Worm (Caenorhabditis elegans) whole organism, L4 larva: ENCODE results near the gene Y37H2A.14.

Source experiments
- F10B5.3 ChIP-seq: sonication (generic microtip); optimal IDR thresholded peaks from 2 replicates; lab custom pipeline; 2016; ENCODE audit warnings: mild to moderate bottlenecking, missing genetic modification characterization, missing compliant biosample characterization
- F49E8.2 ChIP-seq: sonication (generic microtip); optimal IDR thresholded peaks from 2 replicates; lab custom pipeline; 2016; ENCODE audit warnings: missing compliant biosample characterization, mild to moderate bottlenecking, missing genetic modification characterization, borderline replicate concordance
- T20F7.1 ChIP-seq: fragments of 200-800 bp; sonication (Bioruptor generic); optimal IDR thresholded peaks from 2 replicates; lab custom pipeline; 2018; ENCODE audit warnings: mild to moderate bottlenecking, missing genetic modification characterization, missing compliant biosample characterization
- ZK546.5 ChIP-seq, 2 experiments: sonication (generic microtip); optimal IDR thresholded peaks; 2 replicates each; lab custom pipeline; 2017; ENCODE audit warnings: missing biosample characterization in 2 of 2, missing genetic modification characterization in 2 of 2
- aha-1 ChIP-seq: fragments of 150-350 bp; peaks from one replicate; lab custom pipeline; 2014; ENCODE audit warnings: missing biosample characterization, missing genetic modification characterization
- ceh-32 ChIP-seq: sonication (generic microtip); optimal IDR thresholded peaks from 2 replicates; lab custom pipeline; 2016; ENCODE audit warnings: mild to moderate bottlenecking, missing genetic modification characterization, missing compliant biosample characterization; ENCODE audit not compliant: poor library complexity
- ces-1 ChIP-seq: fragments of 150-350 bp; sonication (generic microtip); optimal IDR thresholded peaks from 4 replicates; lab custom pipeline; 2014; ENCODE audit warnings: missing biosample characterization, missing genetic modification reagents, missing genetic modification characterization
- daf-12 ChIP-seq: fragments of 150-350 bp; optimal IDR thresholded peaks from 2 replicates; lab custom pipeline; 2014; ENCODE audit warnings: missing biosample characterization, missing genetic modification reagents, missing genetic modification characterization
- daf-16 ChIP-seq, 3 experiments: sonication (generic microtip); optimal IDR thresholded peaks; 2 replicates each; lab custom pipeline; 2016 to 2017; ENCODE audit warnings: missing genetic modification characterization in 3 of 3, missing genetic modification reagents in 3 of 3, mild to moderate bottlenecking in 2 of 3, missing compliant biosample characterization in 2 of 3, missing biosample characterization in 1 of 3, moderate library complexity in 1 of 3
- dmd-6 ChIP-seq: fragments of 200-800 bp; sonication (Bioruptor generic); IDR thresholded peaks from 2 replicates; pipeline ENCODE4 v1.3.6; 2022; ENCODE audit warnings: missing genetic modification reagents, missing genetic modification characterization, missing compliant biosample characterization
- duxl-1 ChIP-seq: sonication (generic microtip); optimal IDR thresholded peaks from 2 replicates; lab custom pipeline; 2016; ENCODE audit warnings: mild to moderate bottlenecking, missing genetic modification characterization, moderate library complexity, missing compliant biosample characterization; ENCODE audit not compliant: poor library complexity
- dve-1 ChIP-seq: sonication (generic microtip); optimal IDR thresholded peaks from 2 replicates; lab custom pipeline; 2017; ENCODE audit warnings: antibody characterized with exemption, mild to moderate bottlenecking, missing genetic modification characterization, missing compliant biosample characterization; ENCODE audit not compliant: insufficient read depth
- egl-27 ChIP-seq: sonication (generic microtip); optimal IDR thresholded peaks from 3 replicates; lab custom pipeline; 2017; ENCODE audit warnings: missing biosample characterization, missing genetic modification reagents, missing genetic modification characterization
- egl-43 ChIP-seq: fragments of 200-800 bp; sonication (Bioruptor generic); IDR thresholded peaks from 2 replicates; pipeline ENCODE4 v1.3.6; 2022; ENCODE audit warnings: missing genetic modification reagents, missing genetic modification characterization, missing compliant biosample characterization
- fos-1 ChIP-seq: fragments of 150-350 bp; optimal IDR thresholded peaks from 2 replicates; lab custom pipeline; 2014; ENCODE audit warnings: missing biosample characterization, missing genetic modification characterization
- hlh-30 ChIP-seq: sonication (generic microtip); optimal IDR thresholded peaks from 2 replicates; lab custom pipeline; 2017; ENCODE audit warnings: antibody characterized with exemption, mild to moderate bottlenecking, missing genetic modification characterization, missing compliant biosample characterization; ENCODE audit not compliant: insufficient read depth
- lim-7 ChIP-seq: fragments of 200-800 bp; sonication (Bioruptor generic); IDR thresholded peaks from 2 replicates; pipeline ENCODE4 v1.3.6; 2022; ENCODE audit warnings: missing genetic modification characterization, missing compliant biosample characterization
- lin-38 ChIP-seq: fragments of 200-800 bp; sonication (Bioruptor generic); IDR thresholded peaks from 2 replicates; pipeline ENCODE4 v1.3.6; 2022; ENCODE audit warnings: missing genetic modification reagents, missing genetic modification characterization, missing compliant biosample characterization
- lin-39 ChIP-seq: fragments of 150-350 bp; optimal IDR thresholded peaks from 2 replicates; lab custom pipeline; 2014; ENCODE audit warnings: missing biosample characterization, missing genetic modification reagents, missing genetic modification characterization
- lir-3 ChIP-seq: sonication (generic microtip); optimal IDR thresholded peaks from 2 replicates; lab custom pipeline; 2016; ENCODE audit warnings: mild to moderate bottlenecking, missing genetic modification characterization, missing compliant biosample characterization
- mes-2 ChIP-seq: sonication (generic microtip); optimal IDR thresholded peaks from 2 replicates; lab custom pipeline; 2016; ENCODE audit warnings: missing genotype, mild to moderate bottlenecking, missing genetic modification characterization, missing compliant biosample characterization; ENCODE audit not compliant: poor library complexity, severe bottlenecking
- mxl-3 ChIP-seq: fragments of 200-800 bp; sonication (Bioruptor generic); optimal IDR thresholded peaks from 2 replicates; lab custom pipeline; 2018; ENCODE audit warnings: mild to moderate bottlenecking, missing genetic modification characterization, missing compliant biosample characterization
- nhr-10 ChIP-seq: fragments of 150-350 bp; optimal IDR thresholded peaks from 2 replicates; lab custom pipeline; 2014; ENCODE audit warnings: missing biosample characterization, missing genetic modification characterization
- nhr-11 ChIP-seq: fragments of 150-350 bp; optimal IDR thresholded peaks from 2 replicates; lab custom pipeline; 2014; ENCODE audit warnings: missing biosample characterization, missing genetic modification characterization
- nhr-28 ChIP-seq: fragments of 150-350 bp; optimal IDR thresholded peaks from 2 replicates; lab custom pipeline; 2014; ENCODE audit warnings: missing biosample characterization, missing genetic modification characterization
- nhr-76 ChIP-seq: fragments of 150-350 bp; optimal IDR thresholded peaks from 2 replicates; lab custom pipeline; 2014; ENCODE audit warnings: missing biosample characterization, missing genetic modification characterization
- nhr-77 ChIP-seq: fragments of 150-350 bp; optimal IDR thresholded peaks from 2 replicates; lab custom pipeline; 2014; ENCODE audit warnings: missing biosample characterization, missing genetic modification characterization
- php-3 ChIP-seq: fragments of 200-800 bp; sonication (Bioruptor generic); IDR thresholded peaks from 2 replicates; pipeline ENCODE4 v1.3.6; 2022; ENCODE audit warnings: missing genetic modification reagents, missing genetic modification characterization, missing compliant biosample characterization
- rbr-2 ChIP-seq: sonication (generic microtip); optimal IDR thresholded peaks from 2 replicates; lab custom pipeline; 2016; ENCODE audit warnings: missing genotype, missing genetic modification characterization, missing compliant biosample characterization
- skn-1 ChIP-seq: fragments of 150-350 bp; optimal IDR thresholded peaks from 2 replicates; lab custom pipeline; 2014; ENCODE audit warnings: missing biosample characterization, missing genetic modification characterization
- spr-1 ChIP-seq: sonication (generic microtip); optimal IDR thresholded peaks from 2 replicates; lab custom pipeline; 2016; ENCODE audit warnings: mild to moderate bottlenecking, missing genetic modification characterization, missing compliant biosample characterization
- spr-3 ChIP-seq: fragments of 200-800 bp; sonication (Bioruptor generic); optimal IDR thresholded peaks from 2 replicates; lab custom pipeline; 2018; ENCODE audit warnings: mild to moderate bottlenecking, missing genetic modification characterization, missing compliant biosample characterization
- unc-130 ChIP-seq: sonication (generic microtip); optimal IDR thresholded peaks from 2 replicates; lab custom pipeline; 2016; ENCODE audit warnings: missing genetic modification reagents, missing genetic modification characterization, missing compliant biosample characterization
- unc-62 ChIP-seq, 3 experiments: fragments of 150-350 bp in 1 of 3; sonication (generic microtip); optimal IDR thresholded peaks in 2 of 3; peaks in 1 of 3; 1 replicate in 1 of 3; 2 replicates in 2 of 3; lab custom pipeline; 2014 to 2017; ENCODE audit warnings: missing biosample characterization in 3 of 3, missing genetic modification characterization in 3 of 3, missing genetic modification reagents in 3 of 3, missing genotype in 1 of 3
- vab-7 ChIP-seq: fragments of 200-800 bp; sonication (Bioruptor generic); IDR thresholded peaks from 2 replicates; pipeline ENCODE4 v1.3.6; 2022; ENCODE audit warnings: missing genetic modification reagents, missing genetic modification characterization, missing compliant biosample characterization
- zip-11 ChIP-seq: fragments of 200-800 bp; sonication (Bioruptor generic); IDR thresholded peaks from 2 replicates; pipeline ENCODE4 v1.3.6; 2022; ENCODE audit warnings: missing genetic modification characterization, missing compliant biosample characterization
- zip-2 ChIP-seq: fragments of 150-350 bp; optimal IDR thresholded peaks from 2 replicates; lab custom pipeline; 2014; ENCODE audit warnings: missing biosample characterization, missing genetic modification characterization

Gene Y37H2A.14

DNA sequence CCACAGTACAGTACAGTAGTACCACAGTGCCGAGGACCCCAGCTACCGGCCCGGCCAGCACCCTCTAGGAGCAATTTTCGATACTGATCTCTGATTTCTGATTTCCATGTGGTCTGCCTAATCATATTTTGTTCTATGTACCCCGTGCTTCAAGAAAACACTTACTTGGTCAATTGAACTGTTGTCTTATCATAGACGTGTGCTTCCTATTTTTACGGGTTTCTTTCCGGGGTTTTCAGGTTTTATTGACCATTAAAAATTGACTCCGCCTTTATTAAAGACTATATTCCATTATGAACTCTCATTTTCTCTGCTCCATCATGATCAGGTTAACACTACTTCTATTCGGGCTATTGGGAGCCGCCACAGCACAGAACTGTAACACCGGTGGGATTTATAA lies 14.2 kb downstream of the Y37H2A.14 start, which contains the start of gene clec-48:
Gene clec-48 (plus strand): TSS at position 320 of the 400 bp plus-strand sequence.
- TF ChIP-seq daf-16 (GFP tag; optimal IDR thresholded peaks at IDR 0.05; lab: Kevin White, UChicago) (no peak), daf-16 (tag; optimal IDR thresholded peaks at IDR 0.05; lab: Kevin White, UChicago) (peak; percentile 69), F10B5.3 (no peak), rbr-2 (tag; lab: Kevin White, UChicago) (no peak), php-3 (GFP tag; lab: Robert Waterston, UW) (peak; percentile 95), dve-1 (tag; lab: Kevin White, UChicago) (peak; percentile 49), nhr-28 (peak; percentile 41)

DNA sequence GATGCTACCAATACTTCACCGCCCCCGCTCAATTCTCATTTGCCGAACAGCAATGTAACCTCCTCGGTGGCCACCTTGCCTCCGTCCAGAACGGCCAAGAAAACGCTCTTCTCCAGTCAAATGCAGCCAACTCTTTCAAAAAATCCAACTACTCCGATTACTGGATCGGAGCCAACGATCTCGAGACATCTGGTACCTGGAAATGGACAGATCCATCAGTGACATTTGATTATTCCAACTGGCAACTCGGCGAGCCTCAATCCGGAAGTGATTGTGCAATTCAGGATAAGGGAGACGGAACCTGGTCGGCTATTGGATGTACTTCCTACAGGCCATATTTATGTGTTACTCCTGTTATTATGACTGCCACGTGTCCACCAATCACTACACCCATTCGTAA lies 14.6 kb downstream of the Y37H2A.14 start:
- TF ChIP-seq vab-7 (GFP tag; lab: Robert Waterston, UW) (no peak), unc-62 (GFP tag; optimal IDR thresholded peaks at IDR 0.05 in 1 of 2; lab: Kevin White, UChicago) (peak in 1 of 2 experiments; percentile 97), unc-62 (tag; optimal IDR thresholded peaks at IDR 0.05; lab: Kevin White, UChicago) (no peak)

DNA sequence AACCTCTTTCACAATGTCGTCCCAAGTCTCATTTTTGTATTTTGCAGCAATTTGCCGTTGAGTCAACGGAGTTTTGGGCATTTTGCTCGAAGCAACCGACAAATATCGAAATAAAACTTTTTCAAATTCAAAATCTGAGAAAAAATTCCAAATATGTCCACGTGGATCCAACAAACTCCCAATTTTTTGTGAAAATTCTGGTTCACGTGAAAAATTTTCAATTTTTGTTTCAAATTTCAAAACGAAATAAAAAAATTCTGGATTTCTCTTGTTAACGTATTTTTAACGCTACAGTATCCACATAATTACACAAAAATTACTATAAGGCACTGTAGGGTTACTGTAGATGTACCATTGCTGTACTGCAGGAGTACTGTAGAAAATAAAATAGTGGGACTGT lies 17.7 kb downstream of the Y37H2A.14 start, which contains the start of gene C14A6.13:
Gene C14A6.13 (minus strand): TSS at position 101 of the 400 bp plus-strand sequence.
- TF ChIP-seq lin-38 (GFP tag; lab: Robert Waterston, UW), result no peak
- TF ChIP-seq lim-7, result no peak
- TF ChIP-seq spr-1 (tag; lab: Kevin White, UChicago), result no peak
- no peak for TF ChIP-seq skn-1
- no peak for TF ChIP-seq ZK546.5 (tag; optimal IDR thresholded peaks at IDR 0.05; lab: Kevin White, UChicago)
- TF ChIP-seq egl-43 (GFP tag; lab: Robert Waterston, UW), result no peak
- no peak for TF ChIP-seq F10B5.3
- no peak for TF ChIP-seq zip-11 (GFP tag; lab: Robert Waterston, UW)
- TF ChIP-seq zip-2 (tag; lab: Kevin White, UChicago), result no peak
- TF ChIP-seq aha-1 (tag; lab: Kevin White, UChicago), result no peak
- TF ChIP-seq ceh-32, result no peak
- TF ChIP-seq nhr-28, result no peak
- TF ChIP-seq ces-1 (GFP tag; lab: Kevin White, UChicago), result no peak
- TF ChIP-seq lin-39 (tag; lab: Kevin White, UChicago), result no peak
- TF ChIP-seq nhr-10 (tag; lab: Kevin White, UChicago), result no peak
- no peak for TF ChIP-seq hlh-30
- no peak for TF ChIP-seq unc-130
- TF ChIP-seq F49E8.2, result no peak
- no peak for TF ChIP-seq egl-27 (tag; lab: Kevin White, UChicago)
- no peak for TF ChIP-seq nhr-76 (tag; lab: Kevin White, UChicago)

DNA sequence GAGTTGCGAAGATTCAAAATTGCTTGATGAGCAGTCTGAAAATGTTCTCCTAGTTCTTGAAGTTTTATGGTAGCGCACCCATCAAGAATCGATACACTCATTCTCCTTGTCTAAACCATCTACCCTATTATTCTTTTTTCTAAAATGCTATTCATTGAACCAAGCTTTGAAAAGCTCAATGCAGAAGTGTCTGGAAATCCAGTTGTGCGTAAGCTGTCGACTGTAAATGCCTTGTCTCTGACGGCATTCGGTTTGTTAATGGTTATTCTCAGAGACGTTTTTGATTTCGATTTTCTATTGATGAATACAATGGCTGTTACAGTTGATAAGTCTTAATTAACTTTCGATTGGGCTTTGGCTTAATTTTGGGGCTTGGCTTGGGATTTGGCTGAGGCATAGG lies 19.0 kb downstream of the Y37H2A.14 start, which contains the start of gene C14A6.12:
Gene C14A6.12 (minus strand): TSS at position 101 of the 400 bp plus-strand sequence.
- TF ChIP-seq lir-3, result no peak
- TF ChIP-seq mes-2 (tag; lab: Kevin White, UChicago), result no peak
- TF ChIP-seq mxl-3 (GFP tag; lab: Kevin White, UChicago), result no peak
- no peak for TF ChIP-seq spr-1 (tag; lab: Kevin White, UChicago)

- TF ChIP-seq mes-2 (tag; lab: Kevin White, UChicago) (no peak), hlh-30 (no peak), unc-130 (no peak), fos-1 (no peak), nhr-77 (tag; lab: Kevin White, UChicago) (no peak), lin-39 (tag; lab: Kevin White, UChicago) (no peak), nhr-11 (no peak), T20F7.1 (GFP tag; lab: Kevin White, UChicago) (no peak), dmd-6 (GFP tag; lab: Robert Waterston, UW) (no peak), spr-3 (no peak), zip-11 (GFP tag; lab: Robert Waterston, UW) (no peak), duxl-1 (tag; lab: Kevin White, UChicago) (no peak), daf-12 (tag; lab: Kevin White, UChicago) (no peak), skn-1 (no peak), unc-62 (GFP tag; optimal IDR thresholded peaks at IDR 0.05 in 1 of 2; lab: Kevin White, UChicago) (no peak), unc-62 (tag; optimal IDR thresholded peaks at IDR 0.05; lab: Kevin White, UChicago) (no peak)
Measured at ce11 chrV:18163434-18163833, 19.9 kb downstream of the Y37H2A.14 start.
